Worm (Caenorhabditis elegans) whole organism, young adult: ENCODE results near the gene Y113G7A.13.

Experiments used
- B0019.2 ChIP-seq: fragments of 200-800 bp; sonication (Bioruptor generic); conservative IDR thresholded peaks from 2 replicates; pipeline ENCODE4 v1.3.6; 2022; ENCODE audit warnings: missing genetic modification reagents, missing genetic modification characterization, missing compliant biosample characterization
- B0261.1 ChIP-seq: sonication (generic microtip); optimal IDR thresholded peaks from 2 replicates; lab custom pipeline; 2016; ENCODE audit warnings: mild to moderate bottlenecking, missing genetic modification characterization, moderate library complexity, missing compliant biosample characterization
- D2030.7 ChIP-seq: fragments of 200-800 bp; sonication (Bioruptor generic); IDR thresholded peaks from 2 replicates; pipeline ENCODE4 v1.3.6; 2022; ENCODE audit warnings: missing genetic modification reagents, missing genetic modification characterization, missing compliant biosample characterization
- F10E7.11 ChIP-seq: sonication (generic microtip); optimal IDR thresholded peaks from 2 replicates; lab custom pipeline; 2017; ENCODE audit warnings: mild to moderate bottlenecking, missing genetic modification characterization, moderate library complexity, missing compliant biosample characterization
- F22D6.2 ChIP-seq: sonication (generic microtip); optimal IDR thresholded peaks from 2 replicates; lab custom pipeline; 2016; ENCODE audit warnings: mild to moderate bottlenecking, missing genetic modification characterization, missing compliant biosample characterization
- F49E8.2 ChIP-seq: sonication (generic microtip); optimal IDR thresholded peaks from 3 replicates; lab custom pipeline; 2017; ENCODE audit warnings: missing genetic modification characterization, mild to moderate bottlenecking, missing compliant biosample characterization, antibody characterized with exemption, moderate library complexity; ENCODE audit not compliant: insufficient read depth
- Y53F4B.3 ChIP-seq: fragments of 200-800 bp; sonication (Bioruptor generic); IDR thresholded peaks from 2 replicates; pipeline ENCODE4 v1.3.6; 2022; ENCODE audit warnings: missing genetic modification reagents, missing genetic modification characterization, missing compliant biosample characterization
- akir-1 ChIP-seq: fragments of 200-800 bp; sonication (Bioruptor generic); optimal IDR thresholded peaks from 2 replicates; lab custom pipeline; 2018; ENCODE audit warnings: mild to moderate bottlenecking, missing genetic modification characterization, moderate library complexity, missing compliant biosample characterization
- ama-1 ChIP-seq, 3 experiments: fragments of 150-350 bp in 1 of 3; sonication (generic microtip) in 2 of 3; optimal IDR thresholded peaks; 2 replicates each; lab custom pipeline; 2014 to 2018; ENCODE audit warnings: missing biosample characterization in 2 of 3, missing genetic modification characterization in 2 of 3, missing genetic modification reagents in 2 of 3
- attf-3 ChIP-seq: fragments of 200-800 bp; sonication (Bioruptor generic); conservative IDR thresholded peaks from 2 replicates; pipeline ENCODE4 v1.3.6; 2022; ENCODE audit warnings: missing genetic modification reagents, missing genetic modification characterization, missing compliant biosample characterization
- attf-5 ChIP-seq: fragments of 200-800 bp; sonication (Bioruptor generic); optimal IDR thresholded peaks from 2 replicates; lab custom pipeline; 2018; ENCODE audit warnings: mild to moderate bottlenecking, missing genetic modification characterization, missing compliant biosample characterization
- cebp-2 ChIP-seq: fragments of 200-800 bp; sonication (Bioruptor generic); IDR thresholded peaks from 2 replicates; pipeline ENCODE4 v1.3.6; 2022; ENCODE audit warnings: missing genetic modification characterization, missing compliant biosample characterization
- ceh-27 ChIP-seq: fragments of 200-800 bp; sonication (Bioruptor generic); optimal IDR thresholded peaks from 2 replicates; lab custom pipeline; 2018; ENCODE audit warnings: mild to moderate bottlenecking, missing genetic modification characterization, moderate library complexity, missing compliant biosample characterization
- egl-44 ChIP-seq: fragments of 200-800 bp; sonication (Bioruptor generic); IDR thresholded peaks from 2 replicates; pipeline ENCODE4 v1.3.6; 2022; ENCODE audit warnings: missing genetic modification reagents, missing genetic modification characterization, missing compliant biosample characterization
- egrh-3 ChIP-seq: fragments of 200-800 bp; sonication (Bioruptor generic); IDR thresholded peaks from 2 replicates; pipeline ENCODE4 v1.3.6; 2022; ENCODE audit warnings: missing genetic modification reagents, missing genetic modification characterization, missing compliant biosample characterization
- ets-4 ChIP-seq: fragments of 200-800 bp; sonication (Bioruptor generic); optimal IDR thresholded peaks from 2 replicates; lab custom pipeline; 2018; ENCODE audit warnings: mild to moderate bottlenecking, missing genetic modification characterization, missing compliant biosample characterization
- lin-26 ChIP-seq: fragments of 200-800 bp; sonication (Bioruptor generic); IDR thresholded peaks from 2 replicates; pipeline ENCODE4 v1.3.6; 2022; ENCODE audit warnings: missing genetic modification reagents, missing genetic modification characterization, missing compliant biosample characterization
- lir-1 ChIP-seq: fragments of 200-800 bp; sonication (Bioruptor generic); conservative IDR thresholded peaks from 2 replicates; pipeline ENCODE4 v1.3.6; 2022; ENCODE audit warnings: missing genetic modification reagents, missing genetic modification characterization, missing compliant biosample characterization
- lsl-1 ChIP-seq: fragments of 200-800 bp; sonication (Bioruptor generic); optimal IDR thresholded peaks from 2 replicates; lab custom pipeline; 2018; ENCODE audit warnings: mild to moderate bottlenecking, missing genetic modification characterization, moderate library complexity, missing compliant biosample characterization
- lsy-27 ChIP-seq: sonication (generic microtip); optimal IDR thresholded peaks from 2 replicates; lab custom pipeline; 2017; ENCODE audit warnings: missing genetic modification characterization, mild to moderate bottlenecking, missing compliant biosample characterization, antibody characterized with exemption, missing genotype, borderline replicate concordance; ENCODE audit not compliant: insufficient read depth
- madf-3 ChIP-seq: fragments of 200-800 bp; sonication (Bioruptor generic); IDR thresholded peaks from 2 replicates; pipeline ENCODE4 v1.3.6; 2022; ENCODE audit warnings: missing genetic modification reagents, missing genetic modification characterization, missing compliant biosample characterization
- nfya-1 ChIP-seq: sonication (generic microtip); optimal IDR thresholded peaks from 2 replicates; lab custom pipeline; 2017; ENCODE audit warnings: antibody characterized with exemption, missing compliant biosample characterization, missing genetic modification characterization, borderline replicate concordance; ENCODE audit not compliant: insufficient read depth
- nfya-2 ChIP-seq: fragments of 200-800 bp; sonication (Bioruptor generic); IDR thresholded peaks from 2 replicates; pipeline ENCODE4 v1.3.6; 2022; ENCODE audit warnings: missing genetic modification reagents, missing genetic modification characterization, missing compliant biosample characterization
- nfyb-1 ChIP-seq: fragments of 200-800 bp; sonication (Bioruptor generic); IDR thresholded peaks from 2 replicates; pipeline ENCODE4 v1.3.6; 2022; ENCODE audit warnings: missing genetic modification reagents, missing genetic modification characterization, missing compliant biosample characterization
- nhr-120 ChIP-seq: fragments of 200-800 bp; sonication (Bioruptor generic); IDR thresholded peaks from 2 replicates; pipeline ENCODE4 v1.3.6; 2022; ENCODE audit warnings: missing genetic modification characterization, missing compliant biosample characterization
- nhr-90 ChIP-seq: sonication (generic microtip); optimal IDR thresholded peaks from 2 replicates; lab custom pipeline; 2016; ENCODE audit warnings: missing genotype, mild to moderate bottlenecking, missing genetic modification characterization, missing compliant biosample characterization
- rec-8 ChIP-seq, 2 experiments: sonication (generic microtip); optimal IDR thresholded peaks; 2 replicates each; lab custom pipeline; 2016; ENCODE audit warnings: mild to moderate bottlenecking in 2 of 2, missing genetic modification characterization in 2 of 2, missing genetic modification reagents in 2 of 2, missing genotype in 2 of 2, missing biosample characterization in 1 of 2, missing compliant biosample characterization in 1 of 2, moderate library complexity in 1 of 2
- repo-1 ChIP-seq: sonication (generic microtip); optimal IDR thresholded peaks from 2 replicates; lab custom pipeline; 2017; ENCODE audit warnings: mild to moderate bottlenecking, missing genetic modification characterization, missing compliant biosample characterization
- rpc-1 ChIP-seq, 2 experiments: fragments of 150-350 bp in 1 of 2; sonication (generic microtip) in 1 of 2; optimal IDR thresholded peaks; 2 replicates each; lab custom pipeline; 2014 to 2018; ENCODE audit warnings: missing biosample characterization in 1 of 2, missing genetic modification characterization in 1 of 2, missing genetic modification reagents in 1 of 2, missing genotype in 1 of 2
- snpc-1.1 ChIP-seq: sonication (generic microtip); optimal IDR thresholded peaks from 2 replicates; lab custom pipeline; 2017; ENCODE audit warnings: missing genetic modification characterization, mild to moderate bottlenecking, missing compliant biosample characterization, antibody characterized with exemption, moderate library complexity, missing genotype, missing genetic modification reagents; ENCODE audit not compliant: insufficient read depth
- snpc-1.3 ChIP-seq: sonication (generic microtip); optimal IDR thresholded peaks from 2 replicates; lab custom pipeline; 2017; ENCODE audit warnings: missing genetic modification characterization, mild to moderate bottlenecking, missing compliant biosample characterization, antibody characterized with exemption, moderate library complexity, missing genotype, missing genetic modification reagents; ENCODE audit not compliant: insufficient read depth
- snpc-4 ChIP-seq, 5 experiments: fragments of 150-350 bp in 1 of 5; sonication (generic microtip) in 4 of 5; optimal IDR thresholded peaks; 2 replicates each; lab custom pipeline; 2014 to 2018; ENCODE audit warnings: missing genetic modification characterization in 5 of 5, missing biosample characterization in 3 of 5, antibody characterized with exemption in 2 of 5, mild to moderate bottlenecking in 2 of 5, missing compliant biosample characterization in 2 of 5, missing genotype in 2 of 5, moderate library complexity in 2 of 5, missing genetic modification reagents in 1 of 5
- tbp1 ChIP-seq: fragments of 200-800 bp; sonication (Bioruptor generic); optimal IDR thresholded peaks from 2 replicates; lab custom pipeline; 2018; ENCODE audit warnings: mild to moderate bottlenecking, missing genetic modification characterization, missing compliant biosample characterization
- tbx-9 ChIP-seq: sonication (generic microtip); optimal IDR thresholded peaks from 2 replicates; lab custom pipeline; 2016; ENCODE audit warnings: borderline replicate concordance, missing genetic modification characterization, inconsistent platforms, missing compliant biosample characterization
- unc-130 ChIP-seq: sonication (generic microtip); optimal IDR thresholded peaks from 2 replicates; lab custom pipeline; 2016; ENCODE audit warnings: missing genetic modification reagents, missing genetic modification characterization, missing compliant biosample characterization
- unc-62 ChIP-seq: fragments of 150-350 bp; optimal IDR thresholded peaks from 2 replicates; lab custom pipeline; 2014; ENCODE audit warnings: missing biosample characterization, missing genetic modification reagents, missing genetic modification characterization
- xnd-1 ChIP-seq: sonication (generic microtip); optimal IDR thresholded peaks from 2 replicates; lab custom pipeline; 2016; ENCODE audit warnings: missing genotype, missing genetic modification reagents, missing genetic modification characterization, missing compliant biosample characterization
- ztf-6 ChIP-seq: fragments of 200-800 bp; sonication (Bioruptor generic); IDR thresholded peaks from 2 replicates; pipeline ENCODE4 v1.3.6; 2022; ENCODE audit warnings: missing genetic modification reagents, missing genetic modification characterization, missing compliant biosample characterization

Y113G7A.13 gene

DNA sequence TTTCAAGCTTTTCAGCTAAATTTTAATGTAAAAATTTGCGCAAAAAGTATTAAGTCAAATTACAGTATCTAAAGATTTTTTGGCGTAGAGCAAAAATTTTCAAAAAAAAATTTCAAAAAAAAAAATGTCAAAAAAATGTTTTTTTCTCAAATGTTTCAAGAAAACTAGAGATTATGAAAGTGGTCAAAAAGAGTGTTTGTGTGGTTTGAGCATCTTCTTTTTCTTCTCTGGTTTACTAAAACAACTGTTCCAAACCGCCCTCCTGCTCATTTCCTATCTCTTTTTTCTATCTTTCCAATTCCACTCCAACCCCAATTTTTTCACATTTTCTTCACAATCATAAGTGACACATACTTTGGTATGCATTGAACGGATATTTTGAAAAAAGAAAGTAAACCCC, 5.7 kb upstream of the Y113G7A.13 start, which contains the start of gene Y113G7A.12:
TSS of gene Y113G7A.12 (plus strand) at position 301 of the 400 bp plus-strand sequence.
- TF ChIP-seq egrh-3 (GFP tag; lab: Robert Waterston, UW): no peak
- TF ChIP-seq ama-1 (optimal IDR thresholded peaks at IDR 0.05; lab: Kevin White, UChicago): no peak
- TF ChIP-seq ama-1 (GFP tag; optimal IDR thresholded peaks at IDR 0.05; lab: Kevin White, UChicago): no peak
- no peak for TF ChIP-seq nfya-1 (tag; lab: Kevin White, UChicago)
- no peak for TF ChIP-seq B0019.2 (GFP tag; lab: Robert Waterston, UW)
- no peak for TF ChIP-seq ztf-6 (GFP tag; lab: Robert Waterston, UW)
- no peak for TF ChIP-seq xnd-1
- TF ChIP-seq lir-1 (GFP tag; lab: Robert Waterston, UW): no peak
- TF ChIP-seq lin-26 (GFP tag; lab: Robert Waterston, UW): no peak
- TF ChIP-seq tbx-9: no peak
- TF ChIP-seq repo-1 (tag; lab: Kevin White, UChicago): no peak
- no peak for TF ChIP-seq cebp-2 (GFP tag; lab: Robert Waterston, UW)
- no peak for TF ChIP-seq B0261.1 (tag; lab: Kevin White, UChicago)
- TF ChIP-seq madf-3 (GFP tag; lab: Robert Waterston, UW): no peak
- TF ChIP-seq Y53F4B.3 (GFP tag; lab: Robert Waterston, UW): no peak
- TF ChIP-seq nfya-2 (GFP tag; lab: Robert Waterston, UW): no peak

DNA sequence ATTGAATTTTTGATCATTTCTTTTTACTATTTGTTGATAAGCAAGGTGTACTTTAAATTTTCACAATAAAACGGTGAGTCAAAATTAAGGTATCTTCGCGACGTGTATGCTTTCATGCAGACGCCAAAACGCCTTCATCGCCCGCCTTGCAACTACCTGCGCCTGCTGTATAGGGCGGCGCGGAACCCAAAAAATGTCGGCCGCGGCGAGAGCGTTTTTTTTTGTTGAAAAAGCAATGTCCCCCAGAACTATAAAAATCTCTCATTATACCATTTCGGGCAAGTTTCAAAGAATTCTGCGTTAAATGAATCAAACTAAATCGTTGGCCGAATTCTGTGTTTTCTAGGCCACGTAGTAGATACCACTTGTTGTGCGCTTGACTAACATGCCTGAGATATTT, 4.3 kb upstream of the Y113G7A.13 start:
- TF ChIP-seq snpc-4 (GFP tag; optimal IDR thresholded peaks at IDR 0.05; lab: Kevin White, UChicago): no peak
- peak in 2 of 4 experiments; percentile 72 to 79 for TF ChIP-seq snpc-4 (tag; optimal IDR thresholded peaks at IDR 0.05; lab: Kevin White, UChicago)
- no peak for TF ChIP-seq egl-44 (GFP tag; lab: Robert Waterston, UW)
- TF ChIP-seq snpc-1.1: peak; percentile 61

DNA sequence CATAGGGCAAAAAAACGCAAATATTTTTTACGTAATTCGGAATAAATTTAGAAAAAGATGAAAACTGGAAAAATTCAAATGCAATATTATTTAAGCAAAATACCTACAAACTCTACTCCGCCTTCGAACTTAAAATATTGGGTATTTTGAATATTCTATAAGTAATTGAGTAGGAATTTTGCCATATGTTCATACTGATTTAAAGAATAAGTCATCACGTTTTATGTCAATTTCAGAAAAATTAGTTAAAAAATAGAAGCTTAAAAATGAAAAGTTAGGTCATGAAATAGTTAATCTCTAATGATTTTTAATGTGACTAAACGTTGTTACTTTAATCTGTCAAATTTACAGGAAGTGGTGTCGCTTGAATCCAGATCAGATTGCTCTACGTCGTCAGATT, 3.4 kb downstream of the Y113G7A.13 start, which contains the start of gene F19B2.7:
TSS of gene F19B2.7 (plus strand) at position 301 of the 400 bp plus-strand sequence.
- TF ChIP-seq madf-3 (GFP tag; lab: Robert Waterston, UW) (no peak), F10E7.11 (tag; lab: Kevin White, UChicago) (no peak), nhr-90 (tag; lab: Kevin White, UChicago) (no peak), attf-3 (GFP tag; lab: Robert Waterston, UW) (no peak), lsy-27 (no peak), attf-5 (GFP tag; lab: Kevin White, UChicago) (no peak), D2030.7 (GFP tag; lab: Robert Waterston, UW) (no peak), F49E8.2 (tag; lab: Kevin White, UChicago) (no peak), snpc-1.3 (tag; lab: Kevin White, UChicago) (no peak), B0261.1 (tag; lab: Kevin White, UChicago) (no peak), nfyb-1 (no peak)

DNA sequence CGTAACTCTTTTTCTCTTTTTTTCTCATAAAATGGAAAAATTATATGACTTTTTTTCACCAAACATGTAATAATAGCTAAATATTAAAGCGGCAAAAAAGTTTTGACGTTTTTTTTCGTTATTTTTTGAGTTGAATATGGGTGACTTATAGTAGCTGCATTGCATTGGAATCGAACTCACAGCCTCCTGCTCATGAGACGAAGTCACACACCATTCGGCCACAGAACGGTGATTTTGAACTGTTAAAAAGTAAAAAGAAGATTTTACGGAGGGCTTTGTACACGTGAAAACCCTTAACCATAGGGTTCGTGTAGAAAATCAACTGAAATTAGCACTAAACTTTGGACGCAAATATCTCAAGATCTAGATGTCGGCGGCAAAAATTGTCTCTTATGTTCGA, 3.9 kb downstream of the Y113G7A.13 start:
- TF ChIP-seq B0261.1 (tag; lab: Kevin White, UChicago) (peak; percentile 39), snpc-1.3 (tag; lab: Kevin White, UChicago) (no peak), F22D6.2 (tag; lab: Kevin White, UChicago) (no peak), rpc-1 (optimal IDR thresholded peaks at IDR 0.05; lab: Kevin White, UChicago) (peak; percentile 39), rpc-1 (tag; optimal IDR thresholded peaks at IDR 0.05; lab: Kevin White, UChicago) (peak; percentile 71), attf-3 (GFP tag; lab: Robert Waterston, UW) (no peak), egrh-3 (GFP tag; lab: Robert Waterston, UW) (no peak), tbp1 (GFP tag; lab: Kevin White, UChicago) (peak; percentile 64), nhr-120 (GFP tag; lab: Robert Waterston, UW) (no peak), ceh-27 (GFP tag; lab: Kevin White, UChicago) (no peak), lsl-1 (no peak), akir-1 (no peak), unc-62 (GFP tag; lab: Kevin White, UChicago) (no peak), unc-130 (no peak), rec-8 (tag; optimal IDR thresholded peaks at IDR 0.05; lab: Kevin White, UChicago) (no peak), ets-4 (GFP tag; lab: Kevin White, UChicago) (no peak)
